ENCODE assay signal across 2 worm cellular contexts in genomic region chrV:20093940-20094339, ce11.
A peak's percentile ranks its signal among the peaks of the same experiment; 100 is the strongest.
TF ChIP-seq lines count a peak whose summit lies in the region.

No protein-coding gene starts in this region.

TF ChIP-seq in whole organism, L1 larva, 84 proteins besides CTCF, POLR2A, EP300 and RAD21:
- TF ChIP-seq skn-1 (tag; optimal IDR thresholded peaks at IDR 0.05; lab: Kevin White, UChicago): no peak
- TF ChIP-seq C16A3.4 (tag; optimal IDR thresholded peaks at IDR 0.05; lab: Kevin White, UChicago): no peak
- peak; percentile 90 for TF ChIP-seq ceh-8 (GFP tag; optimal IDR thresholded peaks at IDR 0.05; lab: Kevin White, UChicago)

TF ChIP-seq in whole organism, mixed stage, embryonic, 35 proteins besides CTCF, POLR2A, EP300 and RAD21:
- TF ChIP-seq mls-2 (tag; optimal IDR thresholded peaks at IDR 0.05; lab: Kevin White, UChicago) (no peak), unc-62 (GFP tag; optimal IDR thresholded peaks at IDR 0.05; lab: Kevin White, UChicago) (no peak), ces-1 (GFP tag; optimal IDR thresholded peaks at IDR 0.05; lab: Kevin White, UChicago) (peak; percentile 69)
TF ChIP-seq in whole organism, mixed stage, embryonic: peak in this region for 1.

Comparison
In these comparisons a context has a peak if more than half of its experiments do, and no peak if none do; other contexts are left out.
1. Of the 14 proteins assayed by ChIP-seq in both whole organism, L1 larva and whole organism, mixed stage, embryonic: peak only in whole organism, L1 larva: none; only in whole organism, mixed stage, embryonic: ces-1; in both: none; in neither: 13.